Fruit fly (Drosophila melanogaster): ENCODE results near the gene CG17327.

dm6 chr3R:12998234-12998591, 687 bp upstream of the CG17327 start:
- no peak for TF ChIP-seq h (GFP tag; optimal IDR thresholded peaks at IDR 0.05)
- TF ChIP-seq OdsH (GFP tag; optimal IDR thresholded peaks at IDR 0.05), result no peak
- no peak for TF ChIP-seq foxo (GFP tag; optimal IDR thresholded peaks at IDR 0.05)
- no peak for TF ChIP-seq CG32264 (GFP tag; optimal IDR thresholded peaks at IDR 0.05)
- no peak for TF ChIP-seq lola (GFP tag; optimal IDR thresholded peaks at IDR 0.05)
